Fruit fly (Drosophila melanogaster) whole organism, prepupa: ENCODE results near the gene CheB74a.

Experiments used
- CG10631 ChIP-seq: fragments of 200-800 bp; sonication (Bioruptor generic); optimal IDR thresholded peaks from 2 replicates; lab custom pipeline; 2016; ENCODE audit warnings: missing biosample characterization, missing genetic modification characterization
- CG10669 ChIP-seq: fragments of 200-800 bp; sonication (Bioruptor generic); optimal IDR thresholded peaks from 3 replicates; lab custom pipeline; 2018; ENCODE audit warnings: missing biosample characterization, mild to moderate bottlenecking, missing genetic modification characterization, moderate library complexity
- CG11294 ChIP-seq: fragments of 200-800 bp; sonication (Bioruptor generic); IDR thresholded peaks from 2 replicates; pipeline ENCODE4 v1.3.6; 2022; ENCODE audit warnings: missing biosample characterization, missing genetic modification characterization
- CG11762 ChIP-seq: fragments of 200-800 bp; sonication (Bioruptor generic); optimal IDR thresholded peaks from 3 replicates; lab custom pipeline; 2016; ENCODE audit warnings: missing biosample characterization, missing genetic modification characterization; ENCODE audit not compliant: insufficient read depth
- CG11902 ChIP-seq: fragments of 200-800 bp; sonication (Bioruptor generic); optimal IDR thresholded peaks from 3 replicates; lab custom pipeline; 2016; ENCODE audit warnings: missing biosample characterization, missing genetic modification characterization
- CG16779 ChIP-seq: fragments of 200-800 bp; sonication (Bioruptor generic); optimal IDR thresholded peaks from 3 replicates; lab custom pipeline; 2017; ENCODE audit warnings: missing biosample characterization, mild to moderate bottlenecking, missing genetic modification characterization
- CG31627 ChIP-seq: fragments of 200-800 bp; sonication (Bioruptor generic); optimal IDR thresholded peaks from 3 replicates; lab custom pipeline; 2016; ENCODE audit warnings: missing biosample characterization, missing genetic modification characterization
- CG32006 ChIP-seq: fragments of 200-800 bp; sonication (Bioruptor generic); optimal IDR thresholded peaks from 3 replicates; lab custom pipeline; 2017; ENCODE audit warnings: missing biosample characterization, mild to moderate bottlenecking, missing genetic modification characterization
- CG4318 ChIP-seq: fragments of 200-800 bp; sonication (Bioruptor generic); optimal IDR thresholded peaks from 3 replicates; lab custom pipeline; 2017; ENCODE audit warnings: missing biosample characterization, mild to moderate bottlenecking, missing genetic modification characterization
- CG6163 ChIP-seq: fragments of 200-800 bp; sonication (Bioruptor generic); IDR thresholded peaks from 3 replicates; pipeline ENCODE4 v1.3.6; 2022; ENCODE audit warnings: missing biosample characterization, missing genetic modification characterization
- CG6792 ChIP-seq: fragments of 200-800 bp; sonication (Bioruptor generic); optimal IDR thresholded peaks from 3 replicates; lab custom pipeline; 2016; ENCODE audit warnings: missing biosample characterization, missing genetic modification characterization
- CG6808 ChIP-seq: fragments of 200-800 bp; sonication (Bioruptor generic); optimal IDR thresholded peaks from 3 replicates; lab custom pipeline; 2017; ENCODE audit warnings: missing biosample characterization, missing genetic modification characterization, mild to moderate bottlenecking, moderate library complexity, missing genetic modification reagents
- CG6854 ChIP-seq: fragments of 200-800 bp; sonication (Bioruptor generic); optimal IDR thresholded peaks from 2 replicates; lab custom pipeline; 2017; ENCODE audit warnings: missing biosample characterization, mild to moderate bottlenecking, missing genetic modification characterization
- CG8119 ChIP-seq: fragments of 200-800 bp; sonication (Bioruptor generic); IDR thresholded peaks from 3 replicates; pipeline ENCODE4 v1.3.6; 2022; ENCODE audit warnings: missing biosample characterization, missing genetic modification characterization
- CG9139 ChIP-seq: fragments of 200-800 bp; sonication (Bioruptor generic); optimal IDR thresholded peaks from 3 replicates; lab custom pipeline; 2017; ENCODE audit warnings: missing biosample characterization, mild to moderate bottlenecking, missing genetic modification characterization
- Eip75B ChIP-seq: fragments of 200-800 bp; sonication (Bioruptor generic); optimal IDR thresholded peaks from 3 replicates; lab custom pipeline; 2016; ENCODE audit warnings: missing biosample characterization, missing genetic modification characterization
- Eip78C ChIP-seq: fragments of 200-800 bp; sonication (Bioruptor generic); peaks from one replicate; lab custom pipeline; 2016; ENCODE audit warnings: missing biosample characterization, missing genetic modification characterization
- Eip93F ChIP-seq: fragments of 200-800 bp; sonication (Bioruptor generic); optimal IDR thresholded peaks from 2 replicates; lab custom pipeline; 2016; ENCODE audit warnings: missing biosample characterization, mild to moderate bottlenecking, missing genetic modification characterization
- Ets21C ChIP-seq: fragments of 200-800 bp; sonication (Bioruptor generic); optimal IDR thresholded peaks from 3 replicates; lab custom pipeline; 2016; ENCODE audit warnings: missing biosample characterization, missing genetic modification characterization
- Gug ChIP-seq: fragments of 200-800 bp; sonication (Bioruptor generic); IDR thresholded peaks from 2 replicates; pipeline ENCODE4 v1.3.6; 2022; ENCODE audit warnings: missing biosample characterization, missing genetic modification characterization
- Hr38 ChIP-seq: sonication (Bioruptor generic); optimal IDR thresholded peaks from 2 replicates; lab custom pipeline; 2016; ENCODE audit warnings: missing biosample characterization, missing genetic modification characterization
- Lpt ChIP-seq: fragments of 200-800 bp; sonication (Bioruptor generic); optimal IDR thresholded peaks from 3 replicates; lab custom pipeline; 2016; ENCODE audit warnings: missing biosample characterization, missing genetic modification characterization
- Sox14 ChIP-seq: fragments of 200-800 bp; sonication (Bioruptor generic); optimal IDR thresholded peaks from 3 replicates; lab custom pipeline; 2016; ENCODE audit warnings: missing biosample characterization, missing genetic modification characterization
- Sox15 ChIP-seq: fragments of 200-800 bp; sonication (Bioruptor generic); optimal IDR thresholded peaks from 3 replicates; lab custom pipeline; 2016; ENCODE audit warnings: missing biosample characterization, missing genetic modification characterization
- achi ChIP-seq: fragments of 200-800 bp; sonication (Bioruptor generic); optimal IDR thresholded peaks from 3 replicates; lab custom pipeline; 2016; ENCODE audit warnings: missing biosample characterization, missing genetic modification characterization
- dac ChIP-seq: fragments of 200-800 bp; sonication (Bioruptor generic); optimal IDR thresholded peaks from 2 replicates; lab custom pipeline; 2017; ENCODE audit warnings: missing biosample characterization, mild to moderate bottlenecking, missing genetic modification characterization
- dsx ChIP-seq: fragments of 200-800 bp; optimal IDR thresholded peaks from 3 replicates; lab custom pipeline; 2019; ENCODE audit warnings: missing biosample characterization, mild to moderate bottlenecking, missing genetic modification characterization, moderate library complexity; ENCODE audit not compliant: poor library complexity, severe bottlenecking
- fd59A ChIP-seq: fragments of 200-800 bp; sonication (Bioruptor generic); optimal IDR thresholded peaks from 2 replicates; lab custom pipeline; 2017; ENCODE audit warnings: missing biosample characterization, mild to moderate bottlenecking, missing genetic modification characterization, missing genetic modification reagents
- fd85E ChIP-seq: fragments of 200-800 bp; sonication (Bioruptor generic); optimal IDR thresholded peaks from 3 replicates; lab custom pipeline; 2016; ENCODE audit warnings: missing biosample characterization, missing genetic modification characterization
- fkh ChIP-seq: fragments of 200-800 bp; sonication (Bioruptor generic); optimal IDR thresholded peaks from 3 replicates; lab custom pipeline; 2017; ENCODE audit warnings: missing biosample characterization, mild to moderate bottlenecking, missing genetic modification characterization, moderate library complexity
- lz ChIP-seq: fragments of 200-800 bp; sonication (Bioruptor generic); optimal IDR thresholded peaks from 3 replicates; lab custom pipeline; 2016; ENCODE audit warnings: missing biosample characterization, missing genetic modification characterization
- pdm3 ChIP-seq: fragments of 200-800 bp; sonication (Bioruptor generic); optimal IDR thresholded peaks from 3 replicates; lab custom pipeline; 2016; ENCODE audit warnings: missing biosample characterization, missing genetic modification characterization
- salr ChIP-seq, 2 experiments: fragments of 200-800 bp; sonication (Bioruptor generic); optimal IDR thresholded peaks; 3 replicates each; lab custom pipeline; 2016 to 2018; ENCODE audit warnings: missing biosample characterization in 2 of 2, missing genetic modification characterization in 2 of 2, mild to moderate bottlenecking in 1 of 2
- svp ChIP-seq: fragments of 200-800 bp; sonication (Bioruptor generic); peaks from one replicate; lab custom pipeline; 2016; ENCODE audit warnings: missing biosample characterization, missing genetic modification characterization
- topi ChIP-seq: fragments of 200-800 bp; sonication (Bioruptor generic); optimal IDR thresholded peaks from 3 replicates; lab custom pipeline; 2016; ENCODE audit warnings: missing biosample characterization, missing genetic modification characterization
- vri ChIP-seq: fragments of 200-800 bp; sonication (Bioruptor generic); optimal IDR thresholded peaks from 3 replicates; lab custom pipeline; 2016; ENCODE audit warnings: missing biosample characterization, mild to moderate bottlenecking, missing genetic modification characterization

Gene CheB74a

DNA sequence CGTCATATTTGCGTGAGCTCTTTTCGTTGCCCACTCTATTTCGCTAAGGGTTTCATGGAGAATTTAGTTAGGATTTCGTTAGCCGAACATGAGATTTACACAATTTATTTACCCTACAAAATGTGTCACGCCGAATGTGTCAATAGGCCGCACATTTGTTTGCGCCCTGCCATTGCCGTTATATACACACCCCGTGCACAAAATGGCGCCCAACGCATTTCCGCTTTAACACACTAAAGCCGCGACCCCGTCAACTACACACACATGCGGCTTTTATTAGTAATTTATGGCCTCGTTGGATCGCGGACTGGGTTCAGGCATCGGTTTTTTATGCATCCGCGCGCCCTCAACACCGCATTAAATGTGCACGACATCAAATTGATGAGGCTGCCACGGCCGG, 30.8 kb upstream of the CheB74a start, which contains the start of gene Adgf-B:
TSS of gene Adgf-B (minus strand) at position 101 of the 400 bp plus-strand sequence.
- TF ChIP-seq Sox14 (GFP tag; lab: Kevin White, UChicago) (no peak), CG9139 (GFP tag; lab: Kevin White, UChicago) (no peak), salr (GFP tag; optimal IDR thresholded peaks at IDR 0.05; lab: Kevin White, UChicago) (no peak)

DNA sequence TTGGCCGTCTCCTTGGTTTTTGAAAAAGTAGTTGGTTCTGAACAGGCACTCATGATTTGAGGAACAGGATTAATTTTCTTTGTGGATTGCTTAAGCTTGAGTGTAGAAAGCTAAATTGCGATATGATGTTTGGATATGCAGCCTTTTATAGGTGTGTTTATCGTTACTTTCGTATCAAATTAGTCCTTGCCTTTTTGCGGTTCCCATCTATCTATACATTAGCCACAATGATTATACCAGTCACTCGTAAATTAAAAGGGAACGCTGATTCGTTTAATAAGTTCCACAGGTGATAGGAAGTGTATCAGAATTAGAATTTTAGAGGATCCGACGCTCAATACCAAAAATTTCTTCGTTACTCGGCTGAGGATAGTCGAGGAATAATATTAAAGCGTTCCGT, 27.1 kb upstream of the CheB74a start, which contains the start of gene CG6034:
TSS of gene CG6034 (minus strand) at position 101 of the 400 bp plus-strand sequence.
- no peak for TF ChIP-seq CG31627
- no peak for TF ChIP-seq pdm3 (GFP tag; lab: Kevin White, UChicago)
- TF ChIP-seq Ets21C (GFP tag; lab: Kevin White, UChicago) = no peak
- TF ChIP-seq CG11902 = no peak
- no peak for TF ChIP-seq fd85E (GFP tag; lab: Kevin White, UChicago)
- TF ChIP-seq Sox14 (GFP tag; lab: Kevin White, UChicago) = no peak
- TF ChIP-seq CG4318 (GFP tag; lab: Kevin White, UChicago) = no peak
- no peak for TF ChIP-seq fd59A (GFP tag; lab: Kevin White, UChicago)
- no peak for TF ChIP-seq lz (GFP tag; lab: Kevin White, UChicago)

DNA sequence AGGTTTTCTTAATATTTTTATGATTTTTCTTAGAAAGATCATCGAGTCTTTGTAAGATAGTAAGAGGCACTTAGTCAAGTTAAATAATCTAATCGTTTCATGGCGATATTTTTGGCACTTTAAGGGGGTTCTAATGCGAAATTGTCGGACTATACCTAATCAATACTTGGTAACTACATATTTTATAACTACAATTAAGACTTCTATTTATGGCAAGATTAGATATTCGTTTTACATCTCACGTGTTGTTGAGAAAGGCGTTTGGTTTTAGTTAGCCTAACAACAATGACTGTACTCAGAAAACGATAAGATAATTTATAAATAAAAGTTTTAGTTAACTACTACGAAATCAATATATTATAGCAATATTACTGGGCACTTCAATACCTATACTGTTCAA, 22.9 kb upstream of the CheB74a start:
- TF ChIP-seq svp = peak; percentile 5
- TF ChIP-seq achi (GFP tag; lab: Kevin White, UChicago) = no peak

DNA sequence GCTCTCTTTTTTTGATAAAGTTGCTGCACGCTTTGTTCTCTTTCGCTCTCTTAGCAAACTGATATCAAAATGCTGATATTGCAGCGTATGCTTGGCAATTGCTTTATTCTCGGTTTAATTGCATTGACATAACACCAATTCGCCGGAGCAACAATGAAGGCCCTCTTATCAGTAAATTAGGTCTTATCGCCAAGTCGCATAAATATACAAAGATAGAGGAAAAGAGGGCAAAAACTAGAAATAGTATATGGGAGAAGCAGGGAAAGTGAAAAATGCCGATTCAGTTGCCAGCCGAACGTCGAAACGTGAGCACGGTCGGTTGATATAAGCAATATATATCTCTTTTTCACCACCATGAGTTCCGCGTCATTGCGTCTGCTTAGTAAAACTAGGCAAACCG, 20.8 kb upstream of the CheB74a start, which contains the start of gene CG7460:
TSS of gene CG7460 (plus strand) at position 70 of the 400 bp plus-strand sequence.
- no peak for TF ChIP-seq dac (GFP tag; lab: Kevin White, UChicago)
- no peak for TF ChIP-seq CG6808 (GFP tag; lab: Kevin White, UChicago)
- no peak for TF ChIP-seq CG6854 (GFP tag; lab: Kevin White, UChicago)
- TF ChIP-seq CG10669 = no peak
- peak; percentile 59 for TF ChIP-seq dsx
- TF ChIP-seq svp = peak; percentile 61
- peak; percentile 49 for TF ChIP-seq fkh (GFP tag; lab: Kevin White, UChicago)
- no peak for TF ChIP-seq fd59A (GFP tag; lab: Kevin White, UChicago)
- TF ChIP-seq Sox14 (GFP tag; lab: Kevin White, UChicago) = peak; percentile 6
- peak; percentile 63 for TF ChIP-seq Eip78C (GFP tag; lab: Kevin White, UChicago)
- peak; percentile 22 for TF ChIP-seq CG16779 (tag; lab: Kevin White, UChicago)
- TF ChIP-seq topi = no peak
- peak; percentile 94 for TF ChIP-seq vri (GFP tag; lab: Kevin White, UChicago)

DNA sequence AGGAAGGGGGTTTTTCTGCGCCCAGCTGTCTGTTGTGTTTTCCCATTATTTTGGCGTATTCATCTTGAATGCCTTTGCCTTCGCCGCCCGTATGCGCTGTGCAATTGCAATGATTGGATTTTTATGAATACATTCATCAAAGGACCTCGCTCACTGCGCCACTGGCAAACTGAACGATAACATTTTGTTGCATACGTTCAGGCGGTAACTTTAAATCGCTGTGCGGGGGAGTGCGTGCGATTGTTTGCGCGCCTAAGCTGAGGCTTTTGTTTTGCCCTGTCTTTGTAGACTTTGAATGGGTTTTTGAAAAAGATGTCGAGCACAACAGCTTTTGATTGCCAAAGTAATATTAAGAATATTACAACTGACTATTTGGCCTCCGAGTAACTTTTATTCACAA, 20.0 kb upstream of the CheB74a start:
- no peak for TF ChIP-seq CG6792 (GFP tag; lab: Kevin White, UChicago)
- no peak for TF ChIP-seq Eip93F (GFP tag; lab: Kevin White, UChicago)
- no peak for TF ChIP-seq lz (GFP tag; lab: Kevin White, UChicago)
- TF ChIP-seq CG11294 (GFP tag; lab: Robert Waterston, UW) = no peak
- TF ChIP-seq CG6854 (GFP tag; lab: Kevin White, UChicago) = no peak
- no peak for TF ChIP-seq CG6163 (GFP tag; lab: Robert Waterston, UW)
- TF ChIP-seq CG31627 = no peak
- no peak for TF ChIP-seq CG32006 (GFP tag; lab: Kevin White, UChicago)
- no peak for TF ChIP-seq Eip75B (GFP tag; lab: Kevin White, UChicago)
- no peak for TF ChIP-seq svp

DNA sequence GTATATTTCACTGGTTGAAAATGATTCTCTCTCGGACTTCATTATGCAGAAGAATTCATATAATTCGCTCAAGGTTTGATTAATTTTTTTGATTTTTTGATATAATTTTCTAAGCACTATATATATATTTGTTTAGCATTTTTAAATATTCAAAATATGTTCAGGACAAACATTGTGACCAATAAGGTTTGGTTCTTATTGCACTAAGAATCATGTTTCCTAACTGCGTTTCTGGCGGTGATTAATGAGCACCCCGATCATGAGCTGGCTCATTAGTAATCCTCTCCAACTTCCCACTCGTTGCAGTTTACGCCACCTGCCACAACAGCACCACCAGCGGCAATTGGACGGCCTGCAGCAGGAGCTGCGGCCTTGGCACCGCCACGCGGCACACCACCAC, 9.6 kb upstream of the CheB74a start, which contains the start of gene CG6052:
TSS of gene CG6052 (minus strand) at position 101 of the 400 bp plus-strand sequence.
- no peak for TF ChIP-seq CG8119 (GFP tag; lab: Robert Waterston, UW)
- TF ChIP-seq CG11762 (GFP tag; lab: Kevin White, UChicago) = no peak
- TF ChIP-seq fd59A (GFP tag; lab: Kevin White, UChicago) = no peak
- TF ChIP-seq CG10631 = no peak
- TF ChIP-seq CG11902 = no peak
- no peak for TF ChIP-seq Hr38
- no peak for TF ChIP-seq Lpt
- TF ChIP-seq Gug = no peak
- no peak for TF ChIP-seq Sox15 (GFP tag; lab: Kevin White, UChicago)
- TF ChIP-seq CG6808 (GFP tag; lab: Kevin White, UChicago) = no peak
